Worm (Caenorhabditis elegans): Measurements from ENCODE around the gene srp-1.

srp-1 gene

ce11 chrV:727484-728351 lies 25.4 kb upstream of the srp-1 start, which contains the start of the genes icl-1 and srh-2 (continued):
- TF ChIP-seq F37B4.10 (GFP tag; IDR thresholded peaks at IDR 0.05) (no peak), Y56A3A.18 (GFP tag; IDR thresholded peaks at IDR 0.05) (no peak; the same call in 1 of the 2 replicates), dox-1 (GFP tag; IDR thresholded peaks at IDR 0.05) (peak; percentile 64), ztf-22 (GFP tag; optimal IDR thresholded peaks at IDR 0.05) (no peak), F23B12.7 (tag; optimal IDR thresholded peaks at IDR 0.05; ENCODE audit: insufficient read depth) (no peak), ets-4 (GFP tag; optimal IDR thresholded peaks at IDR 0.05) (no peak), lir-1 (GFP tag; conservative IDR thresholded peaks at IDR 0.05) (0 out of 2 replicates have a peak, but pooled peaks have one; percentile 12), snpc-1.1 (tag; optimal IDR thresholded peaks at IDR 0.05; ENCODE audit: insufficient read depth) (no peak), ztf-25 (GFP tag; IDR thresholded peaks at IDR 0.05) (0 out of 2 replicates have a peak, but pooled peaks have one; percentile 46), C17E4.6 (GFP tag; IDR thresholded peaks at IDR 0.05) (no peak), hmg-20 (GFP tag; IDR thresholded peaks at IDR 0.05) (no peak), pha-4 (tag; optimal IDR thresholded peaks at IDR 0.05) (peak; percentile 60), Y53F4B.3 (GFP tag; IDR thresholded peaks at IDR 0.05) (no peak), B0019.2 (GFP tag; conservative IDR thresholded peaks at IDR 0.05) (0 out of 2 replicates have a peak, but pooled peaks have one; percentile 3), atf-7 (tag; optimal IDR thresholded peaks at IDR 0.05) (peak; percentile 47), chd-7 (tag; optimal IDR thresholded peaks at IDR 0.05) (peak; percentile 42), unc-130 (GFP tag; optimal IDR thresholded peaks at IDR 0.05) (no peak), ceh-79 (tag; optimal IDR thresholded peaks at IDR 0.05) (peak; percentile 76), let-607 (tag; optimal IDR thresholded peaks at IDR 0.05) (no peak), mxl-1 (tag; optimal IDR thresholded peaks at IDR 0.05) (no peak), hlh-26 (GFP tag; conservative IDR thresholded peaks at IDR 0.05) (0 out of 2 replicates have a peak, but pooled peaks have one; percentile 67), bed-1 (GFP tag; IDR thresholded peaks at IDR 0.05) (no peak), lag-1 (GFP tag; IDR thresholded peaks at IDR 0.05) (0 out of 2 replicates have a peak, but pooled peaks have one; percentile 45), let-526 (GFP tag; IDR thresholded peaks at IDR 0.05) (0 out of 2 replicates have a peak, but pooled peaks have one; percentile 23), madf-10 (tag; optimal IDR thresholded peaks at IDR 0.05) (peak; percentile 43), F57A8.1 (GFP tag; optimal IDR thresholded peaks at IDR 0.05) (no peak), rec-8 (tag; optimal IDR thresholded peaks at IDR 0.05) (peak in 1 of 2 experiments; percentile 41), B0261.1 (tag; optimal IDR thresholded peaks at IDR 0.05) (no peak), ztf-28 (GFP tag; IDR thresholded peaks at IDR 0.05) (0 out of 2 replicates have a peak, but pooled peaks have one; percentile 46), hmg-1.2 (GFP tag; IDR thresholded peaks at IDR 0.05) (peak; percentile 37; the same call in 1 of the 2 replicates), F49E8.2 (tag; optimal IDR thresholded peaks at IDR 0.05; ENCODE audit: insufficient read depth) (no peak), xnd-1 (tag; optimal IDR thresholded peaks at IDR 0.05) (no peak), Y53G8AR.9 (GFP tag; conservative IDR thresholded peaks at IDR 0.05) (peak; percentile 87), ama-1 (optimal IDR thresholded peaks at IDR 0.05) (peak; percentile 97), ama-1 (GFP tag; optimal IDR thresholded peaks at IDR 0.05) (no peak), egl-18 (GFP tag; IDR thresholded peaks at IDR 0.05) (no peak), repo-1 (tag; optimal IDR thresholded peaks at IDR 0.05) (peak; percentile 97), C06A6.2 (GFP tag; conservative IDR thresholded peaks at IDR 0.05) (peak; percentile 23; the same call in 1 of the 2 replicates), zfh-2 (GFP tag; conservative IDR thresholded peaks at IDR 0.05) (peak; percentile 79), fkh-3 (tag; optimal IDR thresholded peaks at IDR 0.05) (no peak), hlh-12 (tag; optimal IDR thresholded peaks at IDR 0.05) (no peak), mel-28 (tag; optimal IDR thresholded peaks at IDR 0.05; ENCODE audit: borderline replicate concordance) (no peak), nhr-80 (tag; optimal IDR thresholded peaks at IDR 0.05) (peak; percentile 13), T07F8.4 (tag; optimal IDR thresholded peaks at IDR 0.05) (no peak), ekl-4 (GFP tag; IDR thresholded peaks at IDR 0.05) (no peak), ceh-58 (GFP tag; IDR thresholded peaks at IDR 0.05) (no peak)
